Worm (Caenorhabditis elegans): ENCODE measurements around the gene fat-4.

Gene fat-4

DNA sequence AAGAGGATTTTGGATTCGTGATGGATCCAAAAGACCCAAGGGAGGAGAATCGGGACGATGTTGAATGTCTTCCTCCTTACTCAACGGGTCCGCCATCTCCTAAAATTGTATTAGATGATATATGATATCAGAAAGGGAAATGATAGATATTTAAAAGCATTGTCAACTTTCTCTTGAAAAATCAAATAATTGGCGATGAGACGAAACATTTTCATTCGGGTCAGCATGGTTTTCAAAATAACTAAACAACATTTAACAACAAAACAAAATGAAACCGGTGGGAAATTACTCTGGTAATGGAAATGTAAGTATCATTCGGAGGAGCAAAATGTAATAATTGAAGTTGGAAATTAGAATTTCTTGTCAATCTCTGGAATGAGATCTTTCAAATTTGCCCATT is 2.7 kb upstream of the fat-4 start, which contains the start of gene pis-1:
Gene pis-1 (minus strand): TSS at position 101 of the 400 bp plus-strand sequence.
- TF ChIP-seq attf-3 (GFP tag; conservative IDR thresholded peaks at IDR 0.05): no peak
- no peak for TF ChIP-seq rpc-1 (optimal IDR thresholded peaks at IDR 0.05)
- TF ChIP-seq rpc-1 (tag; optimal IDR thresholded peaks at IDR 0.05): no peak
- no peak for TF ChIP-seq snpc-1.1 (tag; optimal IDR thresholded peaks at IDR 0.05; ENCODE audit: insufficient read depth)
- TF ChIP-seq F39B2.1 (GFP tag; IDR thresholded peaks at IDR 0.05): no peak
- peak; percentile 8; the same call in 1 of the 2 replicates for TF ChIP-seq hmg-1.2 (GFP tag; IDR thresholded peaks at IDR 0.05)
- no peak for TF ChIP-seq T26A5.8 (tag; optimal IDR thresholded peaks at IDR 0.05)

DNA sequence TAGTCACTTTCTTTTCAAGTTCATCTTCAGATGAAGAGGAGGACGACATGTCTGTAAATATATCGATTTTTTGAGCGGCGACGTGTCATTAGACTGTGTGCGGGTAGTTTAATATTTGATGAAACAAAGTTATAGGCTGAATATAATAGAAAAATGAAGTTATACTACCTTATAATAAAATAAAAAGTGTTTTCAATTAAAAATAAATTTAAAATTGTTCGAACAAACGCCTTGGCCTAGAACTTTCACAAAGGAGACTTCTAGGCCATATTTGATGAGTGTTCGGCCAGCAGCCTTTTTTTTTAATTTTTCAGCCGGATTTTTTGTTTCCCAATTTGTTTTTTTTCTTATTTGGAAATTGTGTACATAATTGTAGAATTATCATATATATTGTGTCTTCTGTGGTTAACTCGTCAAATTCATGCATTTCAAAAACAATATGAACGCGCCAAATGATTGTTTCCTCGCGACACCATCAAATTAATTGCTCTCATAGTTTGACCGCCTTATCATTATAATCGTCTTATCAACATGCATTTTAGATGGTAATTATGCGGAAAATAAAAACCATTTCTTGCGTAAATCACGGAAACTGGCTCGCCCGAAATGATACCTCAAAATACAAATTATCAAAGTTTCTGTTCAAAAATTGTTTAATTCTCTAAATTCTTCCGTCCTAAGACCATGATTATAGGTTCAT is 1.8 kb upstream of the fat-4 start, which contains the start of gene T13F2.2:
Gene T13F2.2 (minus strand): TSS at position 51 of the 700 bp plus-strand sequence.
- TF ChIP-seq F39B2.1 (GFP tag; IDR thresholded peaks at IDR 0.05) (no peak), dox-1 (GFP tag; IDR thresholded peaks at IDR 0.05) (no peak), mxl-1 (tag; optimal IDR thresholded peaks at IDR 0.05) (no peak), lsl-1 (GFP tag; optimal IDR thresholded peaks at IDR 0.05) (no peak), F52B5.7 (tag; optimal IDR thresholded peaks at IDR 0.05) (no peak), pha-4 (tag; optimal IDR thresholded peaks at IDR 0.05) (no peak), hlh-26 (GFP tag; conservative IDR thresholded peaks at IDR 0.05) (no peak), lir-1 (GFP tag; conservative IDR thresholded peaks at IDR 0.05) (no peak), ceh-79 (tag; optimal IDR thresholded peaks at IDR 0.05) (no peak), bed-1 (GFP tag; IDR thresholded peaks at IDR 0.05) (no peak), nhr-80 (tag; optimal IDR thresholded peaks at IDR 0.05) (peak; percentile 46), madf-10 (tag; optimal IDR thresholded peaks at IDR 0.05) (no peak), B0019.2 (GFP tag; conservative IDR thresholded peaks at IDR 0.05) (no peak), Y56A3A.18 (GFP tag; IDR thresholded peaks at IDR 0.05) (no peak), snpc-4 (GFP tag; optimal IDR thresholded peaks at IDR 0.05) (no peak), snpc-4 (tag; optimal IDR thresholded peaks at IDR 0.05) (no peak), lin-54 (GFP tag; optimal IDR thresholded peaks at IDR 0.05) (peak; percentile 15)

DNA sequence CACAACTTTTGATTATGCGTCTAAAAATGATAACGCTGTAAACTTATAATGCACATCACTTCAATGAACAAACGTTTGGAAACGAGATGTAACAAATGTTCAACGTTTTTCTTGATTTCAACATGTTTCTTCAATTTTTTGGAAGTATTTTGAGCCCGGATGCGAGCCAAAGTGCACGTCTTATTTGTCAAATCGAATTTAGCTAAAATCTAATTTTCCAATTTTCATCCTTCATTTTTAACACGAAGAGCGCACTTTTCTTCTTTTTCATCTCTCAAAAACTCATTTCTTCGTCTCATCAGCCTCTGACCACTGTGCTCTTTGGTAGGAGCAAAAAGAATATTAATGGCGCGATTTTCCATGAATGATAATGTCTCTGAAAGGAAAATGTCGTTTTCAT is 922 bp upstream of the fat-4 start:
- TF ChIP-seq nhr-90 (tag; optimal IDR thresholded peaks at IDR 0.05): no peak
- 0 out of 2 replicates have a peak, but pooled peaks have one; percentile 8 for TF ChIP-seq Y53G8AR.9 (GFP tag; conservative IDR thresholded peaks at IDR 0.05)
- TF ChIP-seq nfyb-1 (GFP tag; IDR thresholded peaks at IDR 0.05): no peak
- peak; percentile 50 for TF ChIP-seq nhr-80 (tag; optimal IDR thresholded peaks at IDR 0.05)
- TF ChIP-seq aptf-2 (GFP tag; conservative IDR thresholded peaks at IDR 0.05): no peak
- TF ChIP-seq F37B4.10 (GFP tag; IDR thresholded peaks at IDR 0.05): no peak
- TF ChIP-seq Y56A3A.18 (GFP tag; IDR thresholded peaks at IDR 0.05): no peak

DNA sequence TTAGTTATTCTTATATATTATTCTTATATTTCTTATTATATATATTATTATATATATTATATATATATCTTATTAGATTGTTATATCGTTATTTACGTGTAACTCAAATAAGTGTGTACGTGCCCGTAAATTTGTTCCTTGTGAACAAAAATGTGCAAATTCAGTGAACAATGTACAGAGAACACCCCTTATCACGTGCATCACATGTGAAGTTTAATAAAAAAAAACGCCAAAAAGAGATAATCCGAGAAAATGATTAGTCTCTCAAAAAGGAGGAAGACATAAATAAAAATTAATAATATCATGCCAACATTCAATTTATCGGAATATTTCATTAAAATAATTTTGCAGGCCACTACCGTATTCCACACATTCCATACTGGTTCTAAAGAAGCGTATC is 435 bp downstream of the fat-4 start:
- TF ChIP-seq somi-1 (GFP tag; optimal IDR thresholded peaks at IDR 0.05): no peak
- TF ChIP-seq Y67H2A.10 (GFP tag; conservative IDR thresholded peaks at IDR 0.05): no peak
- TF ChIP-seq B0336.3 (GFP tag; IDR thresholded peaks at IDR 0.05): no peak
- TF ChIP-seq lin-40 (tag; optimal IDR thresholded peaks at IDR 0.05): no peak
- no peak for TF ChIP-seq tlf-1 (GFP tag; optimal IDR thresholded peaks at IDR 0.05)
- TF ChIP-seq lin-54 (GFP tag; optimal IDR thresholded peaks at IDR 0.05): no peak
- TF ChIP-seq zfh-2 (GFP tag; conservative IDR thresholded peaks at IDR 0.05): no peak
- no peak for TF ChIP-seq zim-3 (tag; optimal IDR thresholded peaks at IDR 0.05)
- TF ChIP-seq him-1 (tag; optimal IDR thresholded peaks at IDR 0.05): no peak
- no peak for TF ChIP-seq F22D6.2 (tag; optimal IDR thresholded peaks at IDR 0.05)
- no peak for TF ChIP-seq nhr-80 (tag; optimal IDR thresholded peaks at IDR 0.05)
- no peak for TF ChIP-seq snpc-3.4 (tag; optimal IDR thresholded peaks at IDR 0.05)
- no peak for TF ChIP-seq sptf-2 (GFP tag; optimal IDR thresholded peaks at IDR 0.05)

Measured in whole organism, young adult.